Worm (Caenorhabditis elegans) whole organism, L2 larva: ENCODE results near the gene str-145.

ENCODE experiments used
- fos-1 ChIP-seq: fragments of 150-350 bp; optimal IDR thresholded peaks from 2 replicates; lab custom pipeline; 2014; ENCODE audit warnings: missing biosample characterization, missing genetic modification characterization
- nhr-11 ChIP-seq: fragments of 150-350 bp; optimal IDR thresholded peaks from 2 replicates; lab custom pipeline; 2014; ENCODE audit warnings: missing biosample characterization, missing genetic modification characterization
- skn-1 ChIP-seq: sonication (generic microtip); optimal IDR thresholded peaks from 2 replicates; lab custom pipeline; 2017; ENCODE audit warnings: missing biosample characterization, missing genetic modification characterization
- zag-1 ChIP-seq: fragments of 150-350 bp; optimal IDR thresholded peaks from 2 replicates; lab custom pipeline; 2014; ENCODE audit warnings: missing biosample characterization, missing genetic modification characterization
- ztf-1 ChIP-seq: fragments of 200-800 bp; sonication (Bioruptor generic); conservative IDR thresholded peaks from 2 replicates; pipeline ENCODE4 v1.3.6; 2022; ENCODE audit warnings: missing genetic modification characterization, missing compliant biosample characterization

ce11 chrV:8120868-8121267 is 22.7 kb upstream of the str-145 start, which contains the start of gene D1014.6:
- no peak for TF ChIP-seq nhr-11
- TF ChIP-seq zag-1 (tag; lab: Kevin White, UChicago) = no peak
- TF ChIP-seq ztf-1 (GFP tag; lab: Robert Waterston, UW) = no peak
- TF ChIP-seq fos-1 (tag; lab: Kevin White, UChicago) = no peak
- no peak for TF ChIP-seq skn-1
